Worm (Caenorhabditis elegans) whole organism, L2 larva: ENCODE results near the gene C30G4.4.

Source experiments
- C34F6.9 ChIP-seq: fragments of 150-350 bp; optimal IDR thresholded peaks from 2 replicates; lab custom pipeline; 2014; ENCODE audit warnings: missing biosample characterization, missing genetic modification characterization
- R02D3.7 ChIP-seq: fragments of 150-350 bp; optimal IDR thresholded peaks from 2 replicates; lab custom pipeline; 2014; ENCODE audit warnings: missing biosample characterization, missing genetic modification characterization

DNA sequence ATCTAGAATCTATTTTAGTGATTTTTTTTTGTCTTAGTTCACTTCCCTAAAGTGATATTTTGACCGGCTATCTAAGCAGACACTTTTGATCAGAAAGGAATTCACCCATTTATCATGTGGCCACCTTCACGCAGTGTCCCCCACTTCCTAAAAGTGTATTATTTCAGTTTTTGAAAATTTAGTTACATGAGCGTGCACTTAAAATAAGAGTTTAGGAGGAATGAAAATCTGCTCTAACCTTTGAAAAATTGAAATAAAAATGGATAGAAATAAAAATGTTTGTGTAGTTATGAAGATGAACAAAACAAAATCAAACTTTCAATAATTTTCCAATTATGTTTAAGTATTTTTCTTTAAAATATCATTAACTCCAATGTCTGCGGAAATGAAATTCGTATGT, 12.2 kb downstream of the C30G4.4 start:
- TF ChIP-seq C34F6.9 (tag; lab: Kevin White, UChicago) (no peak), R02D3.7 (tag; lab: Kevin White, UChicago) (no peak)
